Worm (Caenorhabditis elegans): Measurements from ENCODE around the gene smgl-2.

- no peak for TF ChIP-seq ceh-24 (tag; optimal IDR thresholded peaks at IDR 0.05)
- TF ChIP-seq odd-2 (tag; optimal IDR thresholded peaks at IDR 0.05), result no peak
- TF ChIP-seq Y22D7AL.16 (tag; optimal IDR thresholded peaks at IDR 0.05), result no peak
- TF ChIP-seq F13H6.1 (tag; optimal IDR thresholded peaks at IDR 0.05), result no peak
- TF ChIP-seq hlh-30 (tag; optimal IDR thresholded peaks at IDR 0.05; ENCODE audit: insufficient read depth), result no peak
- TF ChIP-seq elt-2 (tag; optimal IDR thresholded peaks at IDR 0.05), result no peak
- no peak for TF ChIP-seq ama-1 (optimal IDR thresholded peaks at IDR 0.05)
- no peak for TF ChIP-seq pag-3 (tag; optimal IDR thresholded peaks at IDR 0.05; ENCODE audit: borderline replicate concordance)
These were observed 39.7 kb upstream of the smgl-2 start for ce11 chrIV:3686260-3686659.
